Fruit fly (Drosophila melanogaster): ENCODE data around the gene CG15545.

dm6 chr3R:30851843-30852365, 20.2 kb downstream of the CG15545 start, which contains the start of gene tll:
- TF ChIP-seq CG11902 (GFP tag; optimal IDR thresholded peaks at IDR 0.05) (no peak), CG7368 (GFP tag; optimal IDR thresholded peaks at IDR 0.05) (no peak), CG16779 (tag; optimal IDR thresholded peaks at IDR 0.05) (no peak), Hr39 (GFP tag; optimal IDR thresholded peaks at IDR 0.05) (no peak), fkh (GFP tag; optimal IDR thresholded peaks at IDR 0.05) (no peak), dac (GFP tag; optimal IDR thresholded peaks at IDR 0.05) (no peak), Met (GFP tag; optimal IDR thresholded peaks at IDR 0.05) (no peak), net (GFP tag; optimal IDR thresholded peaks at IDR 0.05) (no peak), acj6 (GFP tag; optimal IDR thresholded peaks at IDR 0.05) (no peak), Eip78C (GFP tag) (no peak), CG15336 (GFP tag; IDR thresholded peaks at IDR 0.05) (no peak), Ets21C (GFP tag; optimal IDR thresholded peaks at IDR 0.05) (no peak)
